Worm (Caenorhabditis elegans) whole organism, midembryonic: ENCODE measurements around the gene Y73B6A.1.

Experiments used
- T22C8.4 ChIP-seq: fragments of 200-800 bp; sonication (Bioruptor generic); IDR thresholded peaks from 2 replicates; pipeline ENCODE4 v1.3.6; 2022; ENCODE audit warnings: missing genetic modification characterization, missing compliant biosample characterization
- flt-1 ChIP-seq: fragments of 200-800 bp; sonication (Bioruptor generic); IDR thresholded peaks from 2 replicates; pipeline ENCODE4 v1.3.6; 2022; ENCODE audit warnings: missing genetic modification characterization, missing compliant biosample characterization
- med-1 ChIP-seq: sonication (generic microtip); optimal IDR thresholded peaks from 2 replicates; lab custom pipeline; 2017; ENCODE audit warnings: missing genetic modification characterization, mild to moderate bottlenecking, missing compliant biosample characterization, antibody characterized with exemption, missing genetic modification reagents; ENCODE audit not compliant: insufficient read depth
- ref-1 ChIP-seq: fragments of 200-800 bp; sonication (Bioruptor generic); conservative IDR thresholded peaks from 2 replicates; pipeline ENCODE4 v1.3.6; 2022; ENCODE audit warnings: missing genetic modification reagents, missing genetic modification characterization, missing compliant biosample characterization

ce11 chrIV:6638256-6638655, 29.5 kb downstream of the Y73B6A.1 start, which contains the start of gene C01B10.7:
- TF ChIP-seq T22C8.4 (no peak), ref-1 (GFP tag; lab: Robert Waterston, UW) (no peak), flt-1 (GFP tag; lab: Robert Waterston, UW) (no peak), med-1 (GFP tag; lab: Kevin White, UChicago) (no peak)
